Worm (Caenorhabditis elegans) whole organism, mixed stage, embryonic: ENCODE results near the gene lin-23.

Source experiments
- bed-3 ChIP-seq: fragments of 200-800 bp; sonication (Bioruptor generic); optimal IDR thresholded peaks from 3 replicates; lab custom pipeline; 2018; ENCODE audit warnings: mild to moderate bottlenecking, missing genetic modification characterization, moderate library complexity, missing compliant biosample characterization
- blmp-1 ChIP-seq: fragments of 150-350 bp; optimal IDR thresholded peaks from 2 replicates; lab custom pipeline; 2014; ENCODE audit warnings: missing biosample characterization, missing genetic modification characterization
- ceh-39 ChIP-seq: fragments of 150-350 bp; optimal IDR thresholded peaks from 2 replicates; lab custom pipeline; 2014; ENCODE audit warnings: missing biosample characterization, missing genetic modification characterization
- ceh-43 ChIP-seq: fragments of 200-800 bp; sonication (Bioruptor generic); optimal IDR thresholded peaks from 2 replicates; lab custom pipeline; 2018; ENCODE audit warnings: mild to moderate bottlenecking, missing genetic modification characterization, moderate library complexity, missing compliant biosample characterization
- ceh-83 ChIP-seq: fragments of 200-800 bp; sonication (Bioruptor generic); optimal IDR thresholded peaks from 2 replicates; lab custom pipeline; 2018; ENCODE audit warnings: mild to moderate bottlenecking, missing genetic modification characterization, missing compliant biosample characterization
- cnd-1 ChIP-seq: fragments of 200-800 bp; sonication (Bioruptor generic); optimal IDR thresholded peaks from 2 replicates; lab custom pipeline; 2018; ENCODE audit warnings: mild to moderate bottlenecking, missing genetic modification characterization, missing compliant biosample characterization
- drap-1 ChIP-seq: fragments of 200-800 bp; sonication (Bioruptor generic); optimal IDR thresholded peaks from 3 replicates; lab custom pipeline; 2018; ENCODE audit warnings: mild to moderate bottlenecking, missing genetic modification characterization, missing compliant biosample characterization
- elt-1 ChIP-seq: sonication (generic microtip); optimal IDR thresholded peaks from 2 replicates; lab custom pipeline; 2017; ENCODE audit warnings: missing genetic modification characterization, mild to moderate bottlenecking, missing compliant biosample characterization, antibody characterized with exemption, moderate library complexity, borderline replicate concordance; ENCODE audit not compliant: insufficient read depth
- flh-1 ChIP-seq: fragments of 200-800 bp; sonication (Bioruptor generic); optimal IDR thresholded peaks from 2 replicates; lab custom pipeline; 2018; ENCODE audit warnings: mild to moderate bottlenecking, missing genetic modification characterization, moderate library complexity, missing compliant biosample characterization
- ham-2 ChIP-seq: fragments of 200-800 bp; sonication (Bioruptor generic); optimal IDR thresholded peaks from 2 replicates; lab custom pipeline; 2018; ENCODE audit warnings: mild to moderate bottlenecking, missing genetic modification characterization, missing compliant biosample characterization
- hlh-1 ChIP-seq: fragments of 150-350 bp; optimal IDR thresholded peaks from 2 replicates; lab custom pipeline; 2014; ENCODE audit warnings: missing biosample characterization, missing genetic modification reagents, missing genetic modification characterization
- lin-13 ChIP-seq: fragments of 150-350 bp; optimal IDR thresholded peaks from 2 replicates; lab custom pipeline; 2014; ENCODE audit warnings: missing biosample characterization, missing genetic modification characterization
- lin-32 ChIP-seq: fragments of 200-800 bp; sonication (Bioruptor generic); optimal IDR thresholded peaks from 2 replicates; lab custom pipeline; 2018; ENCODE audit warnings: mild to moderate bottlenecking, missing genetic modification characterization, missing compliant biosample characterization
- lsy-2 ChIP-seq: fragments of 150-350 bp; optimal IDR thresholded peaks from 2 replicates; lab custom pipeline; 2014; ENCODE audit warnings: missing biosample characterization, missing genetic modification characterization
- mab-5 ChIP-seq: fragments of 150-350 bp; optimal IDR thresholded peaks from 2 replicates; lab custom pipeline; 2014; ENCODE audit warnings: missing biosample characterization, missing genetic modification characterization
- mep-1 ChIP-seq: fragments of 150-350 bp; optimal IDR thresholded peaks from 2 replicates; lab custom pipeline; 2017; ENCODE audit warnings: missing biosample characterization, missing genetic modification reagents, missing genetic modification characterization, inconsistent platforms
- mls-2 ChIP-seq: sonication (generic microtip); optimal IDR thresholded peaks from 2 replicates; lab custom pipeline; 2016; ENCODE audit warnings: mild to moderate bottlenecking, missing genetic modification characterization, moderate library complexity, missing compliant biosample characterization
- nhr-12 ChIP-seq: fragments of 150-350 bp; optimal IDR thresholded peaks from 2 replicates; lab custom pipeline; 2014; ENCODE audit warnings: missing biosample characterization, missing genetic modification characterization
- nhr-2 ChIP-seq: fragments of 150-350 bp; optimal IDR thresholded peaks from 2 replicates; lab custom pipeline; 2014; ENCODE audit warnings: missing biosample characterization, missing genetic modification characterization
- nhr-237 ChIP-seq: fragments of 150-350 bp; optimal IDR thresholded peaks from 2 replicates; lab custom pipeline; 2014; ENCODE audit warnings: missing biosample characterization, missing genetic modification characterization
- nhr-28 ChIP-seq: fragments of 150-350 bp; optimal IDR thresholded peaks from 2 replicates; lab custom pipeline; 2014; ENCODE audit warnings: missing biosample characterization, missing genetic modification characterization
- nhr-76 ChIP-seq: sonication (generic microtip); optimal IDR thresholded peaks from 2 replicates; lab custom pipeline; 2017; ENCODE audit warnings: missing biosample characterization, missing genetic modification characterization
- pha-4 ChIP-seq: fragments of 150-350 bp; optimal IDR thresholded peaks from 2 replicates; lab custom pipeline; 2018; ENCODE audit warnings: missing biosample characterization, missing genetic modification reagents, missing genetic modification characterization
- sem-2 ChIP-seq: fragments of 200-800 bp; sonication (Bioruptor generic); optimal IDR thresholded peaks from 2 replicates; lab custom pipeline; 2018; ENCODE audit warnings: mild to moderate bottlenecking, missing genetic modification characterization, missing compliant biosample characterization
- snpc-4 ChIP-seq: fragments of 150-350 bp; optimal IDR thresholded peaks from 2 replicates; lab custom pipeline; 2014; ENCODE audit warnings: missing biosample characterization, missing genetic modification characterization
- sptf-1 ChIP-seq: sonication (generic microtip); optimal IDR thresholded peaks from 2 replicates; lab custom pipeline; 2017; ENCODE audit warnings: mild to moderate bottlenecking, missing genetic modification characterization, moderate library complexity, missing compliant biosample characterization
- tbx-8 ChIP-seq: fragments of 200-800 bp; sonication (Bioruptor generic); optimal IDR thresholded peaks from 2 replicates; lab custom pipeline; 2018; ENCODE audit warnings: mild to moderate bottlenecking, missing genetic modification characterization, moderate library complexity, missing compliant biosample characterization
- unc-120 ChIP-seq: sonication (generic microtip); optimal IDR thresholded peaks from 2 replicates; lab custom pipeline; 2017; ENCODE audit warnings: missing genetic modification characterization, missing compliant biosample characterization; ENCODE audit not compliant: poor library complexity, severe bottlenecking
- unc-39 ChIP-seq: fragments of 150-350 bp; optimal IDR thresholded peaks from 2 replicates; lab custom pipeline; 2014; ENCODE audit warnings: missing biosample characterization, missing genetic modification characterization
- unc-62 ChIP-seq: fragments of 150-350 bp; optimal IDR thresholded peaks from 2 replicates; lab custom pipeline; 2014; ENCODE audit warnings: missing biosample characterization, missing genetic modification reagents, missing genetic modification characterization
- zip-8 ChIP-seq: fragments of 150-350 bp; optimal IDR thresholded peaks from 2 replicates; lab custom pipeline; 2014; ENCODE audit warnings: missing biosample characterization, missing genetic modification characterization
- ztf-11 ChIP-seq: fragments of 150-350 bp; optimal IDR thresholded peaks from 2 replicates; lab custom pipeline; 2014; ENCODE audit warnings: missing biosample characterization, missing genetic modification characterization

The lin-23 gene

DNA sequence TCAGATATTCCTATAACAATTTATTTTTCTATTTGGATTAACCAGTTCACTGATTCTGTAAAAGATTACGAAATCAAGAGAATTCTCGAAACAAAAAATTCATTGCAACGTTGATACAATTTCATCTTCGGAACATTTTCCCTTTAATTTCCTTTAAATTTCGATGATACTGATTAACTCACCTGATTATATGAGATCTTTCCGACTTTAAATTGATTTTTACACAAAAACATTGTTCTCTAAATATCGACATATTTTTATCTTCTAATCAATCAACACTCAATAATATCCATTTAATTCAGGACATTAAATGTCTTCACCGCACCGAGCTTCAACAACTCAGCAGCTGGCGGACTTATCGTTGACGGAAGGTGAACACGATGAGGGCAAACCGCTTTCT lies at the start of gene lin-23:
lin-23 (plus strand) TSS at position 301 of the 400 bp plus-strand sequence.
- TF ChIP-seq blmp-1 (tag; lab: Kevin White, UChicago), result no peak
- no peak for TF ChIP-seq bed-3 (GFP tag; lab: Kevin White, UChicago)
- TF ChIP-seq flh-1 (GFP tag; lab: Kevin White, UChicago), result no peak
- no peak for TF ChIP-seq mab-5 (tag; lab: Kevin White, UChicago)
- no peak for TF ChIP-seq nhr-76 (tag; lab: Kevin White, UChicago)
- TF ChIP-seq cnd-1 (tag; lab: Kevin White, UChicago), result no peak
- no peak for TF ChIP-seq ceh-39
- TF ChIP-seq pha-4 (tag; lab: Kevin White, UChicago), result no peak
- TF ChIP-seq mep-1 (tag; lab: Kevin White, UChicago), result no peak
- TF ChIP-seq nhr-237, result no peak
- TF ChIP-seq lin-32 (GFP tag; lab: Kevin White, UChicago), result no peak
- no peak for TF ChIP-seq lsy-2 (tag; lab: Kevin White, UChicago)
- TF ChIP-seq ceh-43, result no peak
- no peak for TF ChIP-seq unc-62 (GFP tag; lab: Kevin White, UChicago)
- no peak for TF ChIP-seq unc-120 (tag; lab: Kevin White, UChicago)
- no peak for TF ChIP-seq zip-8
- TF ChIP-seq drap-1 (GFP tag; lab: Kevin White, UChicago), result no peak
- TF ChIP-seq unc-39 (tag; lab: Kevin White, UChicago), result no peak
- TF ChIP-seq nhr-2, result no peak
- TF ChIP-seq ham-2 (GFP tag; lab: Kevin White, UChicago), result no peak

DNA sequence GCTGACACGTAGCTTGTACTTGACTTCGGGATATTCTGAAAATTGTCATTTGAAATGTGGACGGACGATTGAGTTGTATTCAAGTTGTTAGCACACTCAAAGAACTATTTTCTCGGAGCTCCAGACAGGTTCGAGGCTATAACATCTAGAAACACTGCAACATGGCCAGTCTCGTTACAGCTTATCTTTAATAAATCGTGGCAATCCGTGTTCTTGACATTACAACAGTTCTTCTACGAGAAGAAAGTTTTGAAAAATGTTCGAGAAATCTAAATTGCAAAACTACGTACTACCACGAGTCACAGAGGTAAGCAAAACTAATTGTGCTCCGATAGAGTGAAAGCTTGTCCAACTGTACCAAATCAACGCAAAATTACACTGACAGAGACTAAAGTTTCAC lies 49.0 kb upstream of the lin-23 start:
- TF ChIP-seq ceh-83 (GFP tag; lab: Kevin White, UChicago) (no peak), sptf-1 (tag; lab: Kevin White, UChicago) (no peak), pha-4 (tag; lab: Kevin White, UChicago) (no peak), cnd-1 (tag; lab: Kevin White, UChicago) (no peak), nhr-2 (no peak), mep-1 (tag; lab: Kevin White, UChicago) (no peak), nhr-12 (tag; lab: Kevin White, UChicago) (no peak), ztf-11 (no peak), hlh-1 (no peak), elt-1 (tag; lab: Kevin White, UChicago) (no peak), unc-62 (GFP tag; lab: Kevin White, UChicago) (no peak), lin-13 (tag; lab: Kevin White, UChicago) (no peak), unc-39 (tag; lab: Kevin White, UChicago) (no peak), drap-1 (GFP tag; lab: Kevin White, UChicago) (no peak), mab-5 (tag; lab: Kevin White, UChicago) (no peak), flh-1 (GFP tag; lab: Kevin White, UChicago) (no peak), mls-2 (tag; lab: Kevin White, UChicago) (no peak), sem-2 (GFP tag; lab: Kevin White, UChicago) (no peak), tbx-8 (GFP tag; lab: Kevin White, UChicago) (no peak), bed-3 (GFP tag; lab: Kevin White, UChicago) (no peak)
- TF ChIP-seq, all 35 proteins: peak for 0

DNA sequence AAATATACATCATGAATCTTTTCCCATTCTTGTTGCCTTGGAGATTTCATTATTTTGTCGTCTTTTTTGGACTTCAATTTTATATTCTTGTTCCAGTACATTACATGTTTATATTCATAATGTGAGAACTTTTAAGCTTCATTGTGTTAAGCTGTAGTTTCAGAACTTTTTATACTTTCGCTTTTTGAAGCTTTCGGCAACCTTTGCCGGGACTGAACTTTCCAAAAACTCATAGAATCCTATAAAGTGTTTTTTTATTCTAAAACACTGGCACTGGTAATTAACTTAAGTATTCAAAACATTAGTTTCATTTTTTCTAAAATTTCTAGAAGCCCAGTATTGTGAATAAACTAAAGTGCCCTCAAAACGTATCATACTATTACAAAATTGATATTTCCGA lies 48.1 kb upstream of the lin-23 start, which contains the start of gene C32D5.4:
C32D5.4 (minus strand) TSS at position 101 of the 400 bp plus-strand sequence.
- TF ChIP-seq drap-1 (GFP tag; lab: Kevin White, UChicago) (no peak), unc-62 (GFP tag; lab: Kevin White, UChicago) (no peak), snpc-4 (tag; lab: Kevin White, UChicago) (no peak)

DNA sequence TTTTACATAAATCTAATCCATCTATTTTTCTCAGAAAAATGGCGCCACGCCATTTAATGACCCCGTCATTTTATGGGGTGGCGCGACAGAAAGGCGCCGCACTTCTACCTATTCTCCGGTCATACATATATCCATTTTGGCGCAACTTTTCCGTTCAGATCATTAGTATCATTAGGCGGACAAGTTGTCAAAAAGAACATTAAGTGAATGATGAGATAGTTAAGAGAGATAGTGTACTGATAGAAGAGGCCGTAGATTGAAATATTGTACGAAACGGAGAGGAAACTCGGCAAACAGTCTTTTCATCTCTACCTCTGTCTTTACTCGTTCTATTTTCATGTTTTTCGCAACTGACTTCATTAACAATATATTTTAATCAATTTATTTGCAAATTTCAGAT lies 47.0 kb upstream of the lin-23 start, which contains the start of gene sma-6:
sma-6 (plus strand) TSS at position 399 of the 400 bp plus-strand sequence.
- TF ChIP-seq pha-4 (tag; lab: Kevin White, UChicago) (no peak), nhr-237 (no peak), sptf-1 (tag; lab: Kevin White, UChicago) (no peak), flh-1 (GFP tag; lab: Kevin White, UChicago) (no peak), lsy-2 (tag; lab: Kevin White, UChicago) (no peak)

DNA sequence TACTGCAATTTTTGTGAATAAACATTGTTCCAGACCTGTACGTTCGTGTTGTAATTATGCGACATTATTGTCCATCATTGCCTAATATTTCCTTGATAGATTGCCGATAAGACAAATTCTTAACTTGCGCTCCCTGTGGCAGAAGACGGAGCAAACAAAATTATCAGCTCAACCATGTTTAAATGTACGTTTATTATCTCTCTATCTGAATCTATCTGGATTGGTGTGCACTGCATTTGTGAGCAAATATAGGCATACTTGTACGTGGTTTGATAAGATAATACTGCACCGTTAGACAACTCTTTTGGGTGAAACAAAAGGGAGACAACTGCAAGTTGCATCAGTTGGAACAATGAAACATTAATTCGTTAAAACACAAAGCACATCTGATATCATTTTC lies 43.8 kb upstream of the lin-23 start:
- TF ChIP-seq nhr-28 (no peak), ceh-39 (no peak), zip-8 (no peak), nhr-12 (tag; lab: Kevin White, UChicago) (no peak), flh-1 (GFP tag; lab: Kevin White, UChicago) (no peak), lin-13 (tag; lab: Kevin White, UChicago) (no peak), mls-2 (tag; lab: Kevin White, UChicago) (no peak), unc-120 (tag; lab: Kevin White, UChicago) (no peak), ceh-43 (no peak)
